Fruit fly (Drosophila melanogaster) whole organism, prepupa: ENCODE data around the gene Nlp.

Experiments used
- CG10631 ChIP-seq: fragments of 200-800 bp; sonication (Bioruptor generic); optimal IDR thresholded peaks from 2 replicates; lab custom pipeline; 2016; ENCODE audit warnings: missing biosample characterization, missing genetic modification characterization
- CG11294 ChIP-seq: fragments of 200-800 bp; sonication (Bioruptor generic); IDR thresholded peaks from 2 replicates; pipeline ENCODE4 v1.3.6; 2022; ENCODE audit warnings: missing biosample characterization, missing genetic modification characterization
- CG16779 ChIP-seq: fragments of 200-800 bp; sonication (Bioruptor generic); optimal IDR thresholded peaks from 3 replicates; lab custom pipeline; 2017; ENCODE audit warnings: missing biosample characterization, mild to moderate bottlenecking, missing genetic modification characterization
- CG3032 ChIP-seq: fragments of 200-800 bp; optimal IDR thresholded peaks from 2 replicates; lab custom pipeline; 2019; ENCODE audit warnings: missing biosample characterization, mild to moderate bottlenecking, missing genetic modification characterization, moderate library complexity
- CG31627 ChIP-seq: fragments of 200-800 bp; sonication (Bioruptor generic); optimal IDR thresholded peaks from 3 replicates; lab custom pipeline; 2016; ENCODE audit warnings: missing biosample characterization, missing genetic modification characterization
- CG6163 ChIP-seq: fragments of 200-800 bp; sonication (Bioruptor generic); IDR thresholded peaks from 3 replicates; pipeline ENCODE4 v1.3.6; 2022; ENCODE audit warnings: missing biosample characterization, missing genetic modification characterization
- CG6854 ChIP-seq: fragments of 200-800 bp; sonication (Bioruptor generic); optimal IDR thresholded peaks from 2 replicates; lab custom pipeline; 2017; ENCODE audit warnings: missing biosample characterization, mild to moderate bottlenecking, missing genetic modification characterization
- CG7368 ChIP-seq: fragments of 200-800 bp; sonication (Bioruptor generic); optimal IDR thresholded peaks from 3 replicates; lab custom pipeline; 2016; ENCODE audit warnings: missing biosample characterization, missing genetic modification characterization
- CG8119 ChIP-seq: fragments of 200-800 bp; sonication (Bioruptor generic); IDR thresholded peaks from 3 replicates; pipeline ENCODE4 v1.3.6; 2022; ENCODE audit warnings: missing biosample characterization, missing genetic modification characterization
- Eip78C ChIP-seq: fragments of 200-800 bp; sonication (Bioruptor generic); peaks from one replicate; lab custom pipeline; 2016; ENCODE audit warnings: missing biosample characterization, missing genetic modification characterization
- Ets21C ChIP-seq: fragments of 200-800 bp; sonication (Bioruptor generic); optimal IDR thresholded peaks from 3 replicates; lab custom pipeline; 2016; ENCODE audit warnings: missing biosample characterization, missing genetic modification characterization
- Ets96B ChIP-seq: fragments of 200-800 bp; optimal IDR thresholded peaks from 2 replicates; lab custom pipeline; 2019; ENCODE audit warnings: missing biosample characterization, mild to moderate bottlenecking, missing genetic modification characterization, moderate library complexity
- Hr39 ChIP-seq: fragments of 200-800 bp; sonication (Bioruptor generic); optimal IDR thresholded peaks from 2 replicates; lab custom pipeline; 2016; ENCODE audit warnings: missing biosample characterization, missing genetic modification characterization
- Sox15 ChIP-seq: fragments of 200-800 bp; sonication (Bioruptor generic); optimal IDR thresholded peaks from 3 replicates; lab custom pipeline; 2016; ENCODE audit warnings: missing biosample characterization, missing genetic modification characterization
- achi ChIP-seq: fragments of 200-800 bp; sonication (Bioruptor generic); optimal IDR thresholded peaks from 3 replicates; lab custom pipeline; 2016; ENCODE audit warnings: missing biosample characterization, missing genetic modification characterization
- cyc ChIP-seq: fragments of 200-800 bp; sonication (Bioruptor generic); optimal IDR thresholded peaks from 3 replicates; lab custom pipeline; 2016; ENCODE audit warnings: missing biosample characterization, missing genetic modification characterization
- dac ChIP-seq: fragments of 200-800 bp; sonication (Bioruptor generic); optimal IDR thresholded peaks from 2 replicates; lab custom pipeline; 2017; ENCODE audit warnings: missing biosample characterization, mild to moderate bottlenecking, missing genetic modification characterization
- dsx ChIP-seq: fragments of 200-800 bp; optimal IDR thresholded peaks from 3 replicates; lab custom pipeline; 2019; ENCODE audit warnings: missing biosample characterization, mild to moderate bottlenecking, missing genetic modification characterization, moderate library complexity; ENCODE audit not compliant: poor library complexity, severe bottlenecking
- eg ChIP-seq: fragments of 200-800 bp; sonication (Bioruptor generic); IDR thresholded peaks from 3 replicates; pipeline ENCODE4 v1.3.6; 2022; ENCODE audit warnings: missing biosample characterization, missing genetic modification characterization
- esn ChIP-seq: fragments of 200-800 bp; sonication (Bioruptor generic); optimal IDR thresholded peaks from 2 replicates; lab custom pipeline; 2016; ENCODE audit warnings: missing biosample characterization, mild to moderate bottlenecking, missing genetic modification characterization, moderate library complexity
- net ChIP-seq: fragments of 200-800 bp; sonication (Bioruptor generic); optimal IDR thresholded peaks from 3 replicates; lab custom pipeline; 2016; ENCODE audit warnings: missing biosample characterization, missing genetic modification characterization
- spab ChIP-seq: fragments of 200-800 bp; sonication (Bioruptor generic); optimal IDR thresholded peaks from 2 replicates; lab custom pipeline; 2017; ENCODE audit warnings: missing biosample characterization, mild to moderate bottlenecking, missing genetic modification characterization, missing genetic modification reagents
- ss ChIP-seq, 2 experiments: fragments of 200-800 bp; sonication (Bioruptor generic); optimal IDR thresholded peaks; 2 replicates in 1 of 2; 3 replicates in 1 of 2; lab custom pipeline; 2017 to 2018; ENCODE audit warnings: mild to moderate bottlenecking in 2 of 2, missing biosample characterization in 2 of 2, missing genetic modification characterization in 2 of 2, moderate library complexity in 1 of 2
- svp ChIP-seq: fragments of 200-800 bp; sonication (Bioruptor generic); peaks from one replicate; lab custom pipeline; 2016; ENCODE audit warnings: missing biosample characterization, missing genetic modification characterization
- vri ChIP-seq: fragments of 200-800 bp; sonication (Bioruptor generic); optimal IDR thresholded peaks from 3 replicates; lab custom pipeline; 2016; ENCODE audit warnings: missing biosample characterization, mild to moderate bottlenecking, missing genetic modification characterization

The Nlp gene

dm6 chr3R:30058057-30058868 lies 53.7 kb downstream of the Nlp start, which contains the start of gene sima (continued):
- TF ChIP-seq CG6163 (peak; percentile 61), vri (GFP tag; lab: Kevin White, UChicago) (peak; percentile 48), Ets96B (tag; lab: Kevin White, UChicago) (no peak), achi (peak; percentile 2), spab (no peak), CG6854 (GFP tag; lab: Kevin White, UChicago) (peak; percentile 58), CG31627 (GFP tag; lab: Kevin White, UChicago) (peak; percentile 24), CG3032 (tag; lab: Kevin White, UChicago) (no peak), Hr39 (peak; percentile 36), CG8119 (GFP tag; lab: Robert Waterston, UW) (no peak), CG10631 (GFP tag; lab: Kevin White, UChicago) (no peak), cyc (GFP tag; lab: Kevin White, UChicago) (peak; percentile 19), CG11294 (GFP tag; lab: Robert Waterston, UW) (0 out of 2 replicates have a peak, but pooled peaks have one; percentile 17), net (peak; percentile 12), Sox15 (no peak), dsx (GFP tag; lab: Kevin White, UChicago) (no peak), esn (peak; percentile 19), eg (GFP tag; lab: Robert Waterston, UW) (peak; percentile 36; the same call in 1 of the 3 replicates), svp (GFP tag; lab: Kevin White, UChicago) (peak; percentile 28), CG16779 (no peak), dac (GFP tag; lab: Kevin White, UChicago) (no peak), Ets21C (GFP tag; lab: Kevin White, UChicago) (peak; percentile 5)

DNA sequence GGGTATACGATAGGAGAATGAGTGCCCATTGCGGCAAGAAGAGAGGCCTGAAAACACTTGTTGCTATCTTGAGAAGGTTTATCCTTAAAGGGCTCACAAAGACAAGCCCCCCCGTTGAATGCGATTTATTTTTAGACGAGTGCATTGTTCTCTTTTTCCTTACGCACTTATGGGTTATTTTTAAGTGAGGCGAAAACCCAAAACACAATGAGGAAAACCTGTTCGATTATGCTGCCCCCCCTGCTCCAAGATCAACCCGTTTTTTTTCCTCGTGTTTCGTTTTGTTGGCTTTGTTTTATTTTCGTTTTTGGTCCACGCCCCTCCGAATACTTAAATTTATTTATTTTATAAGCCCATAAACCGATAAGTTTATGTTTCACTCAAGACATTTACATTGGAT lies 55.4 kb downstream of the Nlp start:
- TF ChIP-seq ss (GFP tag; optimal IDR thresholded peaks at IDR 0.05; lab: Kevin White, UChicago) (peak in 1 of 2 experiments; percentile 7), dsx (GFP tag; lab: Kevin White, UChicago) (peak; percentile 49), Eip78C (GFP tag; lab: Kevin White, UChicago) (peak; percentile 57), CG7368 (GFP tag; lab: Kevin White, UChicago) (no peak), CG16779 (no peak)
